Fruit fly (Drosophila melanogaster) whole organism, embryonic: ENCODE results near the gene CG7381.

Experiments used
- Atf3 ChIP-seq: fragments of 200-800 bp; sonication (Bioruptor generic); optimal IDR thresholded peaks from 3 replicates; lab custom pipeline; 2016; ENCODE audit warnings: missing biosample characterization, missing genetic modification characterization
- B-H1 ChIP-seq: fragments of 200-800 bp; sonication (Bioruptor generic); IDR thresholded peaks from 3 replicates; pipeline ENCODE4 v1.3.6; 2022; ENCODE audit warnings: missing biosample characterization, missing genetic modification characterization
- CG10209 ChIP-seq: fragments of 200-800 bp; sonication (Bioruptor generic); optimal IDR thresholded peaks from 3 replicates; lab custom pipeline; 2017; ENCODE audit warnings: missing biosample characterization, mild to moderate bottlenecking, missing genetic modification characterization, missing genetic modification reagents
- CG10543 ChIP-seq: fragments of 200-800 bp; sonication (Bioruptor generic); optimal IDR thresholded peaks from 3 replicates; lab custom pipeline; 2017; ENCODE audit warnings: missing biosample characterization, mild to moderate bottlenecking, missing genetic modification characterization, moderate library complexity
- CG10654 ChIP-seq: fragments of 200-800 bp; sonication (Bioruptor generic); optimal IDR thresholded peaks from 2 replicates; lab custom pipeline; 2016; ENCODE audit warnings: missing biosample characterization, missing genetic modification characterization
- CG1233 ChIP-seq: fragments of 200-800 bp; sonication (Bioruptor generic); optimal IDR thresholded peaks from 4 replicates; lab custom pipeline; 2018; ENCODE audit warnings: missing biosample characterization, mild to moderate bottlenecking, missing genetic modification characterization
- CG12942 ChIP-seq: fragments of 200-800 bp; sonication (Bioruptor generic); optimal IDR thresholded peaks from 3 replicates; lab custom pipeline; 2016; ENCODE audit warnings: missing biosample characterization, missing genetic modification characterization
- CG1602 ChIP-seq: fragments of 200-800 bp; sonication (Bioruptor generic); optimal IDR thresholded peaks from 3 replicates; lab custom pipeline; 2016; ENCODE audit warnings: missing biosample characterization, missing genetic modification characterization
- CG1603 ChIP-seq: fragments of 200-800 bp; sonication (Bioruptor generic); optimal IDR thresholded peaks from 2 replicates; lab custom pipeline; 2019; ENCODE audit warnings: missing biosample characterization, mild to moderate bottlenecking, missing genetic modification characterization, moderate library complexity
- CG2120 ChIP-seq: fragments of 200-800 bp; sonication (Bioruptor generic); optimal IDR thresholded peaks from 3 replicates; lab custom pipeline; 2016; ENCODE audit warnings: missing biosample characterization, missing genetic modification characterization
- CG30020 ChIP-seq: fragments of 200-800 bp; optimal IDR thresholded peaks from 2 replicates; lab custom pipeline; 2019; ENCODE audit warnings: missing biosample characterization, mild to moderate bottlenecking, missing genetic modification characterization, moderate library complexity
- CG3163 ChIP-seq: fragments of 200-800 bp; sonication (Bioruptor generic); optimal IDR thresholded peaks from 3 replicates; lab custom pipeline; 2016; ENCODE audit warnings: missing biosample characterization, missing genetic modification characterization
- CG4404 ChIP-seq: fragments of 200-800 bp; sonication (Bioruptor generic); IDR thresholded peaks from 2 replicates; pipeline ENCODE4 v1.3.6; 2022; ENCODE audit warnings: missing biosample characterization, missing genetic modification characterization
- CG6765 ChIP-seq: fragments of 200-800 bp; sonication (Bioruptor generic); optimal IDR thresholded peaks from 3 replicates; lab custom pipeline; 2017; ENCODE audit warnings: missing biosample characterization, mild to moderate bottlenecking, missing genetic modification characterization
- CG6854 ChIP-seq: fragments of 200-800 bp; sonication (Bioruptor generic); optimal IDR thresholded peaks from 3 replicates; lab custom pipeline; 2017; ENCODE audit warnings: missing biosample characterization, mild to moderate bottlenecking, missing genetic modification characterization
- CG7963 ChIP-seq: fragments of 200-800 bp; sonication (Bioruptor generic); IDR thresholded peaks from 3 replicates; pipeline ENCODE4 v1.3.6; 2022; ENCODE audit warnings: missing biosample characterization, missing genetic modification characterization; ENCODE audit not compliant: partially characterized antibody
- CG7987 ChIP-seq: fragments of 200-800 bp; sonication (Bioruptor generic); optimal IDR thresholded peaks from 2 replicates; lab custom pipeline; 2018; ENCODE audit warnings: missing biosample characterization, mild to moderate bottlenecking, missing genetic modification characterization, moderate library complexity
- CTCF ChIP-seq: fragments of 200-800 bp; sonication (Bioruptor generic); optimal IDR thresholded peaks from 2 replicates; lab custom pipeline; 2017; ENCODE audit warnings: missing biosample characterization, mild to moderate bottlenecking, missing genetic modification characterization, moderate library complexity
- Dek ChIP-seq: fragments of 200-800 bp; sonication (Bioruptor generic); optimal IDR thresholded peaks from 3 replicates; lab custom pipeline; 2019; ENCODE audit warnings: missing biosample characterization, mild to moderate bottlenecking, missing genetic modification characterization, moderate library complexity
- Dfd ChIP-seq, 2 experiments: fragments of >200 bp; optimal IDR thresholded peaks; 2 replicates each; lab custom pipeline; 2017; ENCODE audit warnings: missing biosample characterization in 2 of 2, missing genetic modification characterization in 2 of 2
- Dref ChIP-seq: fragments of 200-800 bp; sonication (Bioruptor generic); IDR thresholded peaks from 2 replicates; pipeline ENCODE4 v1.3.6; 2022; ENCODE audit warnings: missing biosample characterization, missing genetic modification characterization
- Hey ChIP-seq: fragments of 200-800 bp; sonication (Bioruptor generic); optimal IDR thresholded peaks from 3 replicates; lab custom pipeline; 2018; ENCODE audit warnings: missing biosample characterization, mild to moderate bottlenecking, missing genetic modification characterization
- Hr39 ChIP-seq: fragments of >200 bp; optimal IDR thresholded peaks from 2 replicates; lab custom pipeline; 2017
- MESR4 ChIP-seq: fragments of 200-800 bp; sonication (Bioruptor generic); optimal IDR thresholded peaks from 2 replicates; lab custom pipeline; 2018; ENCODE audit warnings: missing biosample characterization, mild to moderate bottlenecking, missing genetic modification characterization, moderate library complexity
- NK7.1 ChIP-seq: fragments of 200-800 bp; sonication (Bioruptor generic); optimal IDR thresholded peaks from 3 replicates; lab custom pipeline; 2016; ENCODE audit warnings: missing biosample characterization, missing genetic modification characterization
- ab ChIP-seq: fragments of 200-800 bp; sonication (Bioruptor generic); optimal IDR thresholded peaks from 2 replicates; lab custom pipeline; 2016; ENCODE audit warnings: missing biosample characterization, missing genetic modification characterization
- abd-A ChIP-seq: fragments of 200-800 bp; sonication (Bioruptor generic); optimal IDR thresholded peaks from 3 replicates; lab custom pipeline; 2019; ENCODE audit warnings: missing biosample characterization, mild to moderate bottlenecking, missing genetic modification characterization, moderate library complexity
- ara ChIP-seq: fragments of 200-800 bp; sonication (Bioruptor generic); IDR thresholded peaks from 2 replicates; pipeline ENCODE4 v1.3.6; 2022; ENCODE audit warnings: missing biosample characterization, missing genetic modification characterization
- caup ChIP-seq: fragments of 200-800 bp; sonication (Bioruptor generic); optimal IDR thresholded peaks from 3 replicates; lab custom pipeline; 2017; ENCODE audit warnings: missing biosample characterization, mild to moderate bottlenecking, missing genetic modification characterization, moderate library complexity; ENCODE audit not compliant: severe bottlenecking
- chm ChIP-seq: fragments of 200-800 bp; sonication (Bioruptor generic); IDR thresholded peaks from 2 replicates; pipeline ENCODE4 v1.3.6; 2022; ENCODE audit warnings: missing biosample characterization, missing genetic modification characterization
- dmrt99B ChIP-seq: fragments of 200-800 bp; sonication (Bioruptor generic); optimal IDR thresholded peaks from 2 replicates; lab custom pipeline; 2018; ENCODE audit warnings: missing biosample characterization, mild to moderate bottlenecking, missing genetic modification characterization, moderate library complexity
- dysf ChIP-seq: fragments of 200-800 bp; sonication (Bioruptor generic); IDR thresholded peaks from 3 replicates; pipeline ENCODE4 v1.3.6; 2022; ENCODE audit warnings: missing biosample characterization, missing genetic modification characterization
- emc ChIP-seq: fragments of 200-800 bp; sonication (Bioruptor generic); optimal IDR thresholded peaks from 2 replicates; lab custom pipeline; 2016; ENCODE audit warnings: missing biosample characterization, missing genetic modification characterization
- eyg ChIP-seq: fragments of 200-800 bp; sonication (Bioruptor generic); optimal IDR thresholded peaks from 3 replicates; lab custom pipeline; 2016; ENCODE audit warnings: missing biosample characterization, missing genetic modification characterization
- gem ChIP-seq: fragments of 200-800 bp; sonication (Bioruptor generic); optimal IDR thresholded peaks from 2 replicates; lab custom pipeline; 2019; ENCODE audit warnings: missing biosample characterization, mild to moderate bottlenecking, missing genetic modification characterization, moderate library complexity
- gt ChIP-seq: fragments of 200-800 bp; sonication (Bioruptor generic); IDR thresholded peaks from 2 replicates; pipeline ENCODE4 v1.3.6; 2022; ENCODE audit warnings: missing biosample characterization, missing genetic modification characterization
- hth ChIP-seq: fragments of >200 bp; optimal IDR thresholded peaks from 2 replicates; lab custom pipeline; 2017; ENCODE audit warnings: inconsistent platforms
- lmd ChIP-seq: fragments of 200-800 bp; sonication (Bioruptor generic); IDR thresholded peaks from 2 replicates; pipeline ENCODE4 v1.3.6; 2022; ENCODE audit warnings: missing biosample characterization, missing genetic modification characterization
- mam ChIP-seq: fragments of 200-800 bp; sonication (Bioruptor generic); optimal IDR thresholded peaks from 3 replicates; lab custom pipeline; 2016; ENCODE audit warnings: missing biosample characterization, missing genetic modification characterization
- p53 ChIP-seq: fragments of 200-800 bp; sonication (Bioruptor generic); optimal IDR thresholded peaks from 2 replicates; lab custom pipeline; 2016; ENCODE audit warnings: missing biosample characterization, missing genetic modification characterization
- row ChIP-seq: fragments of 200-800 bp; sonication (Bioruptor generic); IDR thresholded peaks from 3 replicates; pipeline ENCODE4 v1.3.6; 2022; ENCODE audit warnings: missing biosample characterization, missing genetic modification characterization
- sens-2 ChIP-seq: fragments of 200-800 bp; sonication (Bioruptor generic); IDR thresholded peaks from 2 replicates; pipeline ENCODE4 v1.3.6; 2022; ENCODE audit warnings: missing biosample characterization, missing genetic modification characterization
- seq ChIP-seq: fragments of 200-800 bp; sonication (Bioruptor generic); IDR thresholded peaks from 2 replicates; pipeline ENCODE4 v1.3.6; 2022; ENCODE audit warnings: missing biosample characterization, missing genetic modification characterization
- sima ChIP-seq: fragments of 200-800 bp; sonication (Bioruptor generic); optimal IDR thresholded peaks from 2 replicates; lab custom pipeline; 2016; ENCODE audit warnings: missing biosample characterization, missing genetic modification characterization
- stwl ChIP-seq: fragments of 200-800 bp; sonication (Bioruptor generic); optimal IDR thresholded peaks from 3 replicates; lab custom pipeline; 2018; ENCODE audit warnings: missing biosample characterization, mild to moderate bottlenecking, missing genetic modification characterization, moderate library complexity
- tap ChIP-seq: fragments of 200-800 bp; optimal IDR thresholded peaks from 3 replicates; lab custom pipeline; 2019; ENCODE audit warnings: missing biosample characterization, mild to moderate bottlenecking, missing genetic modification characterization, moderate library complexity
- tgo ChIP-seq: fragments of 200-800 bp; sonication (Bioruptor generic); IDR thresholded peaks from 3 replicates; pipeline ENCODE4 v1.3.6; 2022; ENCODE audit warnings: missing biosample characterization, missing genetic modification characterization
- tio ChIP-seq: fragments of 200-800 bp; sonication (Bioruptor generic); optimal IDR thresholded peaks from 2 replicates; lab custom pipeline; 2017; ENCODE audit warnings: missing biosample characterization, missing genetic modification characterization, inconsistent platforms
- trem ChIP-seq: fragments of 200-800 bp; optimal IDR thresholded peaks from 3 replicates; lab custom pipeline; 2019; ENCODE audit warnings: missing biosample characterization, mild to moderate bottlenecking, missing genetic modification characterization, moderate library complexity
- trh ChIP-seq: fragments of 200-800 bp; sonication (Bioruptor generic); optimal IDR thresholded peaks from 2 replicates; lab custom pipeline; 2016; ENCODE audit warnings: missing biosample characterization, missing genetic modification characterization
- tx ChIP-seq: fragments of 200-800 bp; sonication (Bioruptor generic); optimal IDR thresholded peaks from 2 replicates; lab custom pipeline; 2016; ENCODE audit warnings: missing biosample characterization, missing genetic modification characterization
- unc-4 ChIP-seq: fragments of 200-800 bp; sonication (Bioruptor generic); IDR thresholded peaks from 2 replicates; pipeline ENCODE4 v1.3.6; 2022; ENCODE audit warnings: missing biosample characterization, missing genetic modification characterization; ENCODE audit not compliant: partially characterized antibody
- zfh2 ChIP-seq: fragments of 200-800 bp; sonication (Bioruptor generic); optimal IDR thresholded peaks from 2 replicates; lab custom pipeline; 2016; ENCODE audit warnings: missing biosample characterization, missing genetic modification characterization

CG7381 gene

DNA sequence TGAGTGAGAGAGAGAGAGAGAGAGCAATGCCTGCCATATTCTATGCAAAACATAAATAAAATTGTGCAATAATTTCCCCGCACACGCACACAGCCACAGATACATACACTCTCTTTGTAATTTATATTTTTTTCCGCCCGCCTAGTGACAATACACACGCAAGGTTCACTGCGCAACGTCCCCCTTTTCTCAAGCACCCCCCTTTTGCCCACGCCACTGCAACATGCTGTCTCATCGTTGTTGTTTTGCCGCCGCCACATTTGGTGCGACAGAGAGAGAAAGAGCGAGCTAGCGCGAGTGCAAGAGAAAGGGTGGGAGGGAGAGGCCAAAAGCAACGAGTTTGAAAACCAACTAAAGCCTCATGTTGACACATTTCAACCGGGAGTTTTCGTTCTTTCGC, 35.1 kb upstream of the CG7381 start (continued):
- TF ChIP-seq unc-4 (GFP tag; lab: Robert Waterston, UW) (no peak), stwl (tag; lab: Kevin White, UChicago) (no peak), trh (GFP tag; lab: Kevin White, UChicago) (peak; percentile 23), eyg (GFP tag; lab: Kevin White, UChicago) (peak; percentile 66), CG2120 (GFP tag; lab: Kevin White, UChicago) (peak; percentile 72), Hey (tag; lab: Kevin White, UChicago) (peak; percentile 12), seq (GFP tag; lab: Robert Waterston, UW) (no peak), CG1603 (peak; percentile 72), tgo (GFP tag; lab: Robert Waterston, UW) (peak; percentile 55; the same call in 2 of the 3 replicates), row (GFP tag; lab: Robert Waterston, UW) (peak; percentile 81), Dfd (GFP tag; optimal IDR thresholded peaks at IDR 0.05; lab: Kevin White, UChicago) (no peak), CG6765 (GFP tag; lab: Kevin White, UChicago) (peak; percentile 46), ab (GFP tag; lab: Kevin White, UChicago) (peak; percentile 31), chm (GFP tag; lab: Robert Waterston, UW) (peak; percentile 78), CG7987 (peak; percentile 64), hth (lab: Kevin White, UChicago) (no peak), gem (no peak), p53 (GFP tag; lab: Kevin White, UChicago) (peak; percentile 56), CG10543 (GFP tag; lab: Kevin White, UChicago) (peak; percentile 61), abd-A (tag; lab: Kevin White, UChicago) (peak; percentile 57), Hr39 (lab: Kevin White, UChicago) (no peak), trem (no peak), CG3163 (GFP tag; lab: Kevin White, UChicago) (peak; percentile 61), sens-2 (peak; percentile 39; the same call in 1 of the 2 replicates), lmd (GFP tag; lab: Robert Waterston, UW) (peak; percentile 67), emc (GFP tag; lab: Kevin White, UChicago) (no peak), tx (peak; percentile 21), NK7.1 (peak; percentile 59), CG6854 (no peak), Dref (GFP tag; lab: Robert Waterston, UW) (no peak), MESR4 (GFP tag; lab: Kevin White, UChicago) (peak; percentile 32), CG4404 (GFP tag; lab: Robert Waterston, UW) (no peak), Dek (tag; lab: Kevin White, UChicago) (peak; percentile 0), CG12942 (GFP tag; lab: Kevin White, UChicago) (peak; percentile 49), zfh2 (GFP tag; lab: Kevin White, UChicago) (peak; percentile 78), Atf3 (GFP tag; lab: Kevin White, UChicago) (peak; percentile 21), sima (GFP tag; lab: Kevin White, UChicago) (no peak), CG30020 (no peak), CG1602 (peak; percentile 26), B-H1 (GFP tag; lab: Robert Waterston, UW) (peak; percentile 54; the same call in 2 of the 3 replicates), CG7963 (GFP tag; lab: Robert Waterston, UW) (no peak), CG10209 (GFP tag; lab: Kevin White, UChicago) (peak; percentile 54), CG10654 (peak; percentile 16), mam (GFP tag; lab: Kevin White, UChicago) (peak; percentile 64), dmrt99B (no peak), caup (GFP tag; lab: Kevin White, UChicago) (peak; percentile 53), tio (GFP tag; lab: Kevin White, UChicago) (no peak), tap (tag; lab: Kevin White, UChicago) (no peak), gt (GFP tag; lab: Robert Waterston, UW) (no peak), CG1233 (GFP tag; lab: Kevin White, UChicago) (peak; percentile 66), dysf (GFP tag; lab: Robert Waterston, UW) (peak; percentile 77), CTCF (GFP tag; lab: Kevin White, UChicago) (no peak), ara (GFP tag; lab: Robert Waterston, UW) (peak; percentile 62; the same call in 1 of the 2 replicates)
